Fruit fly (Drosophila melanogaster) whole organism, prepupa: ENCODE data around the gene Tsp29Fb.

Experiments used
- CG10631 ChIP-seq: fragments of 200-800 bp; sonication (Bioruptor generic); optimal IDR thresholded peaks from 2 replicates; lab custom pipeline; 2016; ENCODE audit warnings: missing biosample characterization, missing genetic modification characterization
- CG10669 ChIP-seq: fragments of 200-800 bp; sonication (Bioruptor generic); optimal IDR thresholded peaks from 3 replicates; lab custom pipeline; 2018; ENCODE audit warnings: missing biosample characterization, mild to moderate bottlenecking, missing genetic modification characterization, moderate library complexity
- CG11294 ChIP-seq: fragments of 200-800 bp; sonication (Bioruptor generic); IDR thresholded peaks from 2 replicates; pipeline ENCODE4 v1.3.6; 2022; ENCODE audit warnings: missing biosample characterization, missing genetic modification characterization
- CG11762 ChIP-seq: fragments of 200-800 bp; sonication (Bioruptor generic); optimal IDR thresholded peaks from 3 replicates; lab custom pipeline; 2016; ENCODE audit warnings: missing biosample characterization, missing genetic modification characterization; ENCODE audit not compliant: insufficient read depth
- CG11902 ChIP-seq: fragments of 200-800 bp; sonication (Bioruptor generic); optimal IDR thresholded peaks from 3 replicates; lab custom pipeline; 2016; ENCODE audit warnings: missing biosample characterization, missing genetic modification characterization
- CG15336 ChIP-seq: fragments of 200-800 bp; sonication (Bioruptor generic); IDR thresholded peaks from 2 replicates; pipeline ENCODE4 v1.3.6; 2022; ENCODE audit warnings: missing biosample characterization, missing genetic modification characterization
- CG1621 ChIP-seq: fragments of 200-800 bp; sonication (Bioruptor generic); optimal IDR thresholded peaks from 3 replicates; lab custom pipeline; 2018; ENCODE audit warnings: missing biosample characterization, mild to moderate bottlenecking, missing genetic modification characterization
- CG16779 ChIP-seq: fragments of 200-800 bp; sonication (Bioruptor generic); optimal IDR thresholded peaks from 3 replicates; lab custom pipeline; 2017; ENCODE audit warnings: missing biosample characterization, mild to moderate bottlenecking, missing genetic modification characterization
- CG32006 ChIP-seq: fragments of 200-800 bp; sonication (Bioruptor generic); optimal IDR thresholded peaks from 3 replicates; lab custom pipeline; 2017; ENCODE audit warnings: missing biosample characterization, mild to moderate bottlenecking, missing genetic modification characterization
- CG3919 ChIP-seq: fragments of 200-800 bp; sonication (Bioruptor generic); optimal IDR thresholded peaks from 3 replicates; lab custom pipeline; 2016; ENCODE audit warnings: missing biosample characterization, missing genetic modification characterization
- CG4318 ChIP-seq: fragments of 200-800 bp; sonication (Bioruptor generic); optimal IDR thresholded peaks from 3 replicates; lab custom pipeline; 2017; ENCODE audit warnings: missing biosample characterization, mild to moderate bottlenecking, missing genetic modification characterization
- CG6163 ChIP-seq: fragments of 200-800 bp; sonication (Bioruptor generic); IDR thresholded peaks from 3 replicates; pipeline ENCODE4 v1.3.6; 2022; ENCODE audit warnings: missing biosample characterization, missing genetic modification characterization
- CG6808 ChIP-seq: fragments of 200-800 bp; sonication (Bioruptor generic); optimal IDR thresholded peaks from 3 replicates; lab custom pipeline; 2017; ENCODE audit warnings: missing biosample characterization, missing genetic modification characterization, mild to moderate bottlenecking, moderate library complexity, missing genetic modification reagents
- CG6854 ChIP-seq: fragments of 200-800 bp; sonication (Bioruptor generic); optimal IDR thresholded peaks from 2 replicates; lab custom pipeline; 2017; ENCODE audit warnings: missing biosample characterization, mild to moderate bottlenecking, missing genetic modification characterization
- CG7368 ChIP-seq: fragments of 200-800 bp; sonication (Bioruptor generic); optimal IDR thresholded peaks from 3 replicates; lab custom pipeline; 2016; ENCODE audit warnings: missing biosample characterization, missing genetic modification characterization
- CG8119 ChIP-seq: fragments of 200-800 bp; sonication (Bioruptor generic); IDR thresholded peaks from 3 replicates; pipeline ENCODE4 v1.3.6; 2022; ENCODE audit warnings: missing biosample characterization, missing genetic modification characterization
- CG8632 ChIP-seq: fragments of 200-800 bp; sonication (Bioruptor generic); optimal IDR thresholded peaks from 3 replicates; lab custom pipeline; 2016; ENCODE audit warnings: missing biosample characterization, missing genetic modification characterization
- Eip78C ChIP-seq: fragments of 200-800 bp; sonication (Bioruptor generic); peaks from one replicate; lab custom pipeline; 2016; ENCODE audit warnings: missing biosample characterization, missing genetic modification characterization
- Eip93F ChIP-seq: fragments of 200-800 bp; sonication (Bioruptor generic); optimal IDR thresholded peaks from 2 replicates; lab custom pipeline; 2016; ENCODE audit warnings: missing biosample characterization, mild to moderate bottlenecking, missing genetic modification characterization
- Hr38 ChIP-seq: sonication (Bioruptor generic); optimal IDR thresholded peaks from 2 replicates; lab custom pipeline; 2016; ENCODE audit warnings: missing biosample characterization, missing genetic modification characterization
- Hr39 ChIP-seq: fragments of 200-800 bp; sonication (Bioruptor generic); optimal IDR thresholded peaks from 2 replicates; lab custom pipeline; 2016; ENCODE audit warnings: missing biosample characterization, missing genetic modification characterization
- Hr4 ChIP-seq: fragments of 200-800 bp; sonication (Bioruptor generic); optimal IDR thresholded peaks from 3 replicates; lab custom pipeline; 2016; ENCODE audit warnings: missing biosample characterization, missing genetic modification characterization
- Lpt ChIP-seq: fragments of 200-800 bp; sonication (Bioruptor generic); optimal IDR thresholded peaks from 3 replicates; lab custom pipeline; 2016; ENCODE audit warnings: missing biosample characterization, missing genetic modification characterization
- OdsH ChIP-seq: fragments of 200-800 bp; sonication (Bioruptor generic); optimal IDR thresholded peaks from 3 replicates; lab custom pipeline; 2016; ENCODE audit warnings: missing biosample characterization, missing genetic modification characterization
- Smox ChIP-seq: fragments of 200-800 bp; sonication (Bioruptor generic); optimal IDR thresholded peaks from 3 replicates; lab custom pipeline; 2016; ENCODE audit warnings: missing biosample characterization, missing genetic modification characterization
- Sox102F ChIP-seq: fragments of 200-800 bp; sonication (Bioruptor generic); optimal IDR thresholded peaks from 2 replicates; lab custom pipeline; 2016; ENCODE audit warnings: missing biosample characterization, mild to moderate bottlenecking, missing genetic modification characterization
- Sox14 ChIP-seq: fragments of 200-800 bp; sonication (Bioruptor generic); optimal IDR thresholded peaks from 3 replicates; lab custom pipeline; 2016; ENCODE audit warnings: missing biosample characterization, missing genetic modification characterization
- Sox15 ChIP-seq: fragments of 200-800 bp; sonication (Bioruptor generic); optimal IDR thresholded peaks from 3 replicates; lab custom pipeline; 2016; ENCODE audit warnings: missing biosample characterization, missing genetic modification characterization
- achi ChIP-seq: fragments of 200-800 bp; sonication (Bioruptor generic); optimal IDR thresholded peaks from 3 replicates; lab custom pipeline; 2016; ENCODE audit warnings: missing biosample characterization, missing genetic modification characterization
- acj6 ChIP-seq: fragments of 200-800 bp; sonication (Bioruptor generic); optimal IDR thresholded peaks from 3 replicates; lab custom pipeline; 2016; ENCODE audit warnings: missing biosample characterization, missing genetic modification characterization
- cyc ChIP-seq: fragments of 200-800 bp; sonication (Bioruptor generic); optimal IDR thresholded peaks from 3 replicates; lab custom pipeline; 2016; ENCODE audit warnings: missing biosample characterization, missing genetic modification characterization
- dac ChIP-seq: fragments of 200-800 bp; sonication (Bioruptor generic); optimal IDR thresholded peaks from 2 replicates; lab custom pipeline; 2017; ENCODE audit warnings: missing biosample characterization, mild to moderate bottlenecking, missing genetic modification characterization
- dsx ChIP-seq: fragments of 200-800 bp; optimal IDR thresholded peaks from 3 replicates; lab custom pipeline; 2019; ENCODE audit warnings: missing biosample characterization, mild to moderate bottlenecking, missing genetic modification characterization, moderate library complexity; ENCODE audit not compliant: poor library complexity, severe bottlenecking
- eg ChIP-seq: fragments of 200-800 bp; sonication (Bioruptor generic); IDR thresholded peaks from 3 replicates; pipeline ENCODE4 v1.3.6; 2022; ENCODE audit warnings: missing biosample characterization, missing genetic modification characterization
- fd59A ChIP-seq: fragments of 200-800 bp; sonication (Bioruptor generic); optimal IDR thresholded peaks from 2 replicates; lab custom pipeline; 2017; ENCODE audit warnings: missing biosample characterization, mild to moderate bottlenecking, missing genetic modification characterization, missing genetic modification reagents
- fd85E ChIP-seq: fragments of 200-800 bp; sonication (Bioruptor generic); optimal IDR thresholded peaks from 3 replicates; lab custom pipeline; 2016; ENCODE audit warnings: missing biosample characterization, missing genetic modification characterization
- fkh ChIP-seq: fragments of 200-800 bp; sonication (Bioruptor generic); optimal IDR thresholded peaks from 3 replicates; lab custom pipeline; 2017; ENCODE audit warnings: missing biosample characterization, mild to moderate bottlenecking, missing genetic modification characterization, moderate library complexity
- lz ChIP-seq: fragments of 200-800 bp; sonication (Bioruptor generic); optimal IDR thresholded peaks from 3 replicates; lab custom pipeline; 2016; ENCODE audit warnings: missing biosample characterization, missing genetic modification characterization
- pdm3 ChIP-seq: fragments of 200-800 bp; sonication (Bioruptor generic); optimal IDR thresholded peaks from 3 replicates; lab custom pipeline; 2016; ENCODE audit warnings: missing biosample characterization, missing genetic modification characterization
- salr ChIP-seq, 2 experiments: fragments of 200-800 bp; sonication (Bioruptor generic); optimal IDR thresholded peaks; 3 replicates each; lab custom pipeline; 2016 to 2018; ENCODE audit warnings: missing biosample characterization in 2 of 2, missing genetic modification characterization in 2 of 2, mild to moderate bottlenecking in 1 of 2
- ss ChIP-seq, 2 experiments: fragments of 200-800 bp; sonication (Bioruptor generic); optimal IDR thresholded peaks; 2 replicates in 1 of 2; 3 replicates in 1 of 2; lab custom pipeline; 2017 to 2018; ENCODE audit warnings: mild to moderate bottlenecking in 2 of 2, missing biosample characterization in 2 of 2, missing genetic modification characterization in 2 of 2, moderate library complexity in 1 of 2
- svp ChIP-seq: fragments of 200-800 bp; sonication (Bioruptor generic); peaks from one replicate; lab custom pipeline; 2016; ENCODE audit warnings: missing biosample characterization, missing genetic modification characterization
- topi ChIP-seq: fragments of 200-800 bp; sonication (Bioruptor generic); optimal IDR thresholded peaks from 3 replicates; lab custom pipeline; 2016; ENCODE audit warnings: missing biosample characterization, missing genetic modification characterization
- vri ChIP-seq: fragments of 200-800 bp; sonication (Bioruptor generic); optimal IDR thresholded peaks from 3 replicates; lab custom pipeline; 2016; ENCODE audit warnings: missing biosample characterization, mild to moderate bottlenecking, missing genetic modification characterization

The Tsp29Fb gene

DNA sequence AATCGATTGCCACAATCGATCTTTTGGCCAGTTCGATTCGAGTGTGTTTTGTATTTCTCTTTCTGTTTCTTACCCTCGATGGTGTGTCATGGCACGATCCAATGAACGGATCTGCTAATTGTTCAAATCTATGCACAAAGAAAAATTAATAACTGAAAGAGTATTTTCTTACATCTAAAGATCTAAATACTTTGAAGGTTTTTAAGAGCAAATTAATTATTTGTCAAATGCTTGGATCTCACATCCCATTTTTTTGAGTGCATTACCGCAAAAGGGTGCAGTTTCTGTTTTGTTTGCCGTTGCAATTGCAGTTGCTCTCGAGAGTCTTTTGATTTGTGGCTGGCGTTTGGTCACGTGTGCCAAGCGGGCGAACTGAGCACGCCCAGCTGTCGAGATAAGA lies 15.3 kb upstream of the Tsp29Fb start (continued):
- TF ChIP-seq Smox = no peak
- 0 out of 3 replicates have a peak, but pooled peaks have one; percentile 26 for TF ChIP-seq CG8119
- no peak for TF ChIP-seq CG8632 (GFP tag; lab: Kevin White, UChicago)
- peak; percentile 46 for TF ChIP-seq CG15336 (GFP tag; lab: Robert Waterston, UW)
- TF ChIP-seq CG32006 (GFP tag; lab: Kevin White, UChicago) = peak; percentile 25

DNA sequence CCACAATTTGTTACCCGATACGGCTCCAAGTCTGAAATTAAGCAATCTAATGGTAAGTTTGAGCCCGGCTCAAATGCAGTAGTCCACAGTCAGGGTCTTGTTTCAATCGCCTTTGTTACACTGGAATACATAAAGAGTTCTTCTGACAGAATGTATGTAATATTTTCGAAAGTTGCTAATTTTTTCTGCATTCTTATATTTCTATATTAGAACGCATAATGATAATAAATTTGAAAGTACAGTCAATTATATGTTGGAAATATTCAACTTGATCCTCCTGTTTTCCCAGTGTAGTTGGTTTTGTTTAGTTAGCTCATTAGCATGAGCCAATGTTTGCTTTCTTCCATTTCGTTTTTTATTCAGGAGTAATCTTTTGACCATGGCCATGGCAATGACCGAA lies 13.8 kb upstream of the Tsp29Fb start:
- TF ChIP-seq cyc (GFP tag; lab: Kevin White, UChicago) (no peak), ss (GFP tag; optimal IDR thresholded peaks at IDR 0.05; lab: Kevin White, UChicago) (no peak), CG10631 (peak; percentile 3), acj6 (GFP tag; lab: Kevin White, UChicago) (peak; percentile 12), Hr4 (GFP tag; lab: Kevin White, UChicago) (peak; percentile 74), CG7368 (GFP tag; lab: Kevin White, UChicago) (no peak), Eip93F (no peak), CG11294 (GFP tag; lab: Robert Waterston, UW) (no peak; the same call in 1 of the 2 replicates), dac (GFP tag; lab: Kevin White, UChicago) (peak; percentile 1), eg (peak; percentile 61), CG6854 (GFP tag; lab: Kevin White, UChicago) (no peak), fd59A (no peak), fd85E (no peak), Hr39 (GFP tag; lab: Kevin White, UChicago) (peak; percentile 6), CG16779 (tag; lab: Kevin White, UChicago) (no peak), pdm3 (peak; percentile 33), CG6808 (no peak), CG3919 (GFP tag; lab: Kevin White, UChicago) (no peak), fkh (GFP tag; lab: Kevin White, UChicago) (no peak), CG6163 (GFP tag; lab: Robert Waterston, UW) (peak; percentile 37; the same call in 1 of the 3 replicates), topi (GFP tag; lab: Kevin White, UChicago) (peak; percentile 9), CG8119 (peak; percentile 64; the same call in 2 of the 3 replicates), Sox102F (GFP tag; lab: Kevin White, UChicago) (no peak), svp (GFP tag; lab: Kevin White, UChicago) (peak; percentile 16), lz (peak; percentile 6), CG32006 (GFP tag; lab: Kevin White, UChicago) (peak; percentile 66), Lpt (peak; percentile 22), CG11762 (GFP tag; lab: Kevin White, UChicago) (no peak), CG15336 (GFP tag; lab: Robert Waterston, UW) (peak; percentile 60), Hr38 (no peak), OdsH (GFP tag; lab: Kevin White, UChicago) (no peak), vri (GFP tag; lab: Kevin White, UChicago) (no peak), Smox (no peak), Eip78C (GFP tag; lab: Kevin White, UChicago) (no peak), Sox14 (GFP tag; lab: Kevin White, UChicago) (peak; percentile 15), CG1621 (tag; lab: Kevin White, UChicago) (no peak), Sox15 (no peak), CG4318 (GFP tag; lab: Kevin White, UChicago) (peak; percentile 10), salr (GFP tag; optimal IDR thresholded peaks at IDR 0.05; lab: Kevin White, UChicago) (peak in 1 of 2 experiments; percentile 40), achi (GFP tag; lab: Kevin White, UChicago) (peak; percentile 1)

DNA sequence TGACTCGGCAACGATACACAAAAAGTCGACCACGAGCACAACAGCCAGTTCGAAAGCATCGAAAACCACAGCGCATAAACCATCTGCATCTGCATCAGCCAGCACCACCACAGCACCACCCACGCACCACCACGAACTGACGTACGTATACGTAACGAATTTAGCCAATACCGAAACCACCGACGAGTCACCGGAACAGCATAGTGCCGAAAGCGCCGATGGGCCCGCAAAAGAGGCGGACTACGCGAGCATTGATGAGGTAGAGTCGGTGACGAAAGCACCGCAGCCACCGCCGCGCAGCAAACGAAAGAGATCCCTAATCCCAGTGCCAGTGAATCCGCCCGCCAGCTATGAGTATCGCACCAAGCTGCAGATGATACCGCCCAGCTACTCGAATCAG lies 6.0 kb upstream of the Tsp29Fb start:
- no peak for TF ChIP-seq fd59A
- no peak for TF ChIP-seq CG11902
- TF ChIP-seq dsx (GFP tag; lab: Kevin White, UChicago) = no peak
- no peak for TF ChIP-seq Eip93F
- TF ChIP-seq CG10669 = no peak
- no peak for TF ChIP-seq CG15336 (GFP tag; lab: Robert Waterston, UW)
